Worm (Caenorhabditis elegans): ENCODE data around the gene T23B5.6.

- TF ChIP-seq ceh-48 (tag; optimal IDR thresholded peaks at IDR 0.05) (no peak), dmd-4 (tag; optimal IDR thresholded peaks at IDR 0.05; ENCODE audit: borderline replicate concordance) (no peak), ets-4 (tag; optimal IDR thresholded peaks at IDR 0.05) (peak; percentile 4), syd-9 (tag; optimal IDR thresholded peaks at IDR 0.05) (no peak), ama-1 (optimal IDR thresholded peaks at IDR 0.05) (no peak), ceh-14 (tag; optimal IDR thresholded peaks at IDR 0.05) (no peak), fkh-10 (GFP tag; optimal IDR thresholded peaks at IDR 0.05) (no peak), tbx-7 (tag; optimal IDR thresholded peaks at IDR 0.05) (peak; percentile 32)
Measured at ce11 chrIV:12653094-12653493, 23.9 kb downstream of the T23B5.6 start, which contains the start of the genes wdfy-3 and C26H9A.4.

Measured in whole organism, late embryonic.